Worm (Caenorhabditis elegans) whole organism, L1 larva: ENCODE measurements around the gene C07G3.15.

ENCODE experiments used
- C34B4.2 ChIP-seq: sonication (generic microtip); optimal IDR thresholded peaks from 2 replicates; lab custom pipeline; 2017; ENCODE audit warnings: mild to moderate bottlenecking, missing genetic modification characterization, missing compliant biosample characterization
- blmp-1 ChIP-seq: fragments of 150-350 bp; optimal IDR thresholded peaks from 2 replicates; lab custom pipeline; 2014; ENCODE audit warnings: missing biosample characterization, missing genetic modification characterization
- ces-1 ChIP-seq: fragments of 150-350 bp; optimal IDR thresholded peaks from 2 replicates; lab custom pipeline; 2014; ENCODE audit warnings: missing biosample characterization, missing genetic modification reagents, missing genetic modification characterization
- egl-27 ChIP-seq, 2 experiments: fragments of 150-350 bp in 1 of 2; sonication (generic microtip); optimal IDR thresholded peaks; 3 replicates each; lab custom pipeline; 2017 to 2018; ENCODE audit warnings: missing biosample characterization in 2 of 2, missing genetic modification characterization in 2 of 2, missing genetic modification reagents in 2 of 2
- elt-3 ChIP-seq, 6 experiments: fragments of 150-350 bp in 1 of 6; sonication (generic microtip); optimal IDR thresholded peaks; 2 replicates each; lab custom pipeline; 2017 to 2018; ENCODE audit warnings: missing biosample characterization in 6 of 6, missing genetic modification characterization in 6 of 6, inconsistent platforms in 1 of 6
- jun-1 ChIP-seq: fragments of 150-350 bp; optimal IDR thresholded peaks from 2 replicates; lab custom pipeline; 2014; ENCODE audit warnings: missing biosample characterization, missing genetic modification reagents, missing genetic modification characterization
- lsy-2 ChIP-seq, 2 experiments: fragments of 150-350 bp; optimal IDR thresholded peaks; 2 replicates each; lab custom pipeline; 2014; ENCODE audit warnings: missing biosample characterization in 2 of 2, missing genetic modification characterization in 2 of 2
- mdl-1 ChIP-seq, 2 experiments: fragments of 150-350 bp; optimal IDR thresholded peaks; 2 replicates each; lab custom pipeline; 2014 to 2017; ENCODE audit warnings: missing biosample characterization in 2 of 2, missing genetic modification characterization in 2 of 2, inconsistent platforms in 1 of 2
- mep-1 ChIP-seq: fragments of 150-350 bp; optimal IDR thresholded peaks from 2 replicates; lab custom pipeline; 2014; ENCODE audit warnings: missing biosample characterization, missing genetic modification characterization
- snpc-4 ChIP-seq: fragments of 150-350 bp; optimal IDR thresholded peaks from 2 replicates; lab custom pipeline; 2014; ENCODE audit warnings: missing biosample characterization, missing genetic modification characterization
- sptf-1 ChIP-seq: fragments of 150-350 bp; optimal IDR thresholded peaks from 2 replicates; lab custom pipeline; 2014; ENCODE audit warnings: missing biosample characterization, missing genetic modification characterization
- tbx-2 ChIP-seq: sonication (generic microtip); optimal IDR thresholded peaks from 2 replicates; lab custom pipeline; 2016; ENCODE audit warnings: missing genetic modification characterization, missing compliant biosample characterization
- xbp-1 ChIP-seq: sonication (generic microtip); optimal IDR thresholded peaks from 2 replicates; lab custom pipeline; 2016; ENCODE audit warnings: missing genetic modification characterization, missing compliant biosample characterization

- TF ChIP-seq lsy-2 (tag; optimal IDR thresholded peaks at IDR 0.05; lab: Kevin White, UChicago) = no peak
- TF ChIP-seq sptf-1 (tag; lab: Kevin White, UChicago) = no peak
- no peak for TF ChIP-seq elt-3 (tag; optimal IDR thresholded peaks at IDR 0.05; lab: Kevin White, UChicago)
- TF ChIP-seq jun-1 = no peak
- no peak for TF ChIP-seq blmp-1 (tag; lab: Kevin White, UChicago)
- TF ChIP-seq mdl-1 (tag; optimal IDR thresholded peaks at IDR 0.05; lab: Kevin White, UChicago) = no peak
- TF ChIP-seq C34B4.2 (tag; lab: Kevin White, UChicago) = no peak
- no peak for TF ChIP-seq xbp-1
- no peak for TF ChIP-seq egl-27 (tag; optimal IDR thresholded peaks at IDR 0.05; lab: Kevin White, UChicago)
- TF ChIP-seq tbx-2 (tag; lab: Kevin White, UChicago) = no peak
- TF ChIP-seq snpc-4 (tag; lab: Kevin White, UChicago) = no peak
- TF ChIP-seq mep-1 = no peak
- no peak for TF ChIP-seq ces-1 (GFP tag; lab: Kevin White, UChicago)
Observed at ce11 chrV:3459919-3460318, 36.9 kb downstream of the C07G3.15 start, which contains the start of gene slc-28.2.
